Worm (Caenorhabditis elegans) whole organism, late embryonic: ENCODE results near the gene ciao-2B.

ENCODE experiments used
- ama-1 ChIP-seq: fragments of 150-350 bp; optimal IDR thresholded peaks from 2 replicates; lab custom pipeline; 2014
- ceh-31 ChIP-seq: sonication (generic microtip); optimal IDR thresholded peaks from 2 replicates; lab custom pipeline; 2016; ENCODE audit warnings: missing genetic modification characterization, missing compliant biosample characterization
- ceh-6 ChIP-seq: fragments of 200-800 bp; sonication (Bioruptor generic); optimal IDR thresholded peaks from 2 replicates; lab custom pipeline; 2018; ENCODE audit warnings: mild to moderate bottlenecking, missing genetic modification characterization, missing compliant biosample characterization
- dve-1 ChIP-seq: sonication (generic microtip); optimal IDR thresholded peaks from 2 replicates; lab custom pipeline; 2017; ENCODE audit warnings: antibody characterized with exemption, mild to moderate bottlenecking, missing genetic modification characterization, missing compliant biosample characterization
- hlh-30 ChIP-seq: sonication (generic microtip); optimal IDR thresholded peaks from 2 replicates; lab custom pipeline; 2017; ENCODE audit warnings: antibody characterized with exemption, missing genetic modification characterization, missing compliant biosample characterization; ENCODE audit not compliant: insufficient read depth
- nhr-11 ChIP-seq: fragments of 150-350 bp; optimal IDR thresholded peaks from 2 replicates; lab custom pipeline; 2014; ENCODE audit warnings: missing biosample characterization, missing genetic modification characterization
- pqm-1 ChIP-seq: sonication (generic microtip); optimal IDR thresholded peaks from 2 replicates; lab custom pipeline; 2016; ENCODE audit warnings: missing genetic modification characterization, missing compliant biosample characterization
- pros-1 ChIP-seq: fragments of 150-350 bp; optimal IDR thresholded peaks from 2 replicates; lab custom pipeline; 2014; ENCODE audit warnings: missing biosample characterization, missing genetic modification reagents, missing genetic modification characterization
- sdc-2 ChIP-seq: sonication (generic microtip); optimal IDR thresholded peaks from 2 replicates; lab custom pipeline; 2016; ENCODE audit warnings: missing genotype, missing genetic modification characterization, missing compliant biosample characterization
- unc-86 ChIP-seq: sonication (generic microtip); optimal IDR thresholded peaks from 2 replicates; lab custom pipeline; 2016; ENCODE audit warnings: missing genetic modification characterization, missing compliant biosample characterization
- ztf-16 ChIP-seq: sonication (generic microtip); optimal IDR thresholded peaks from 2 replicates; lab custom pipeline; 2017; ENCODE audit warnings: missing genetic modification characterization, missing compliant biosample characterization

- TF ChIP-seq unc-86 (tag; lab: Kevin White, UChicago) (no peak), ceh-31 (tag; lab: Kevin White, UChicago) (no peak), pros-1 (tag; lab: Kevin White, UChicago) (no peak), ceh-6 (GFP tag; lab: Kevin White, UChicago) (no peak), ama-1 (lab: Kevin White, UChicago) (no peak), pqm-1 (tag; lab: Kevin White, UChicago) (no peak), nhr-11 (no peak), hlh-30 (tag; lab: Kevin White, UChicago) (no peak), ztf-16 (tag; lab: Kevin White, UChicago) (no peak), sdc-2 (tag; lab: Kevin White, UChicago) (no peak), dve-1 (tag; lab: Kevin White, UChicago) (no peak)
Measured at ce11 chrIII:13430162-13430561, 9.2 kb downstream of the ciao-2B start, which contains the start of gene trf-1.
